Fruit fly (Drosophila melanogaster): ENCODE measurements around the gene yip7.

Gene yip7

dm6 chr3L:6034916-6035315 is at the start of gene yip7:
Gene yip7, plus strand, starts transcription at chr3L:6035216.
- TF ChIP-seq h (optimal IDR thresholded peaks at IDR 0.05) (no peak), psq (optimal IDR thresholded peaks at IDR 0.05) (no peak)

dm6 chr3L:5987637-5988036 is 47.4 kb upstream of the yip7 start:
- no peak for TF ChIP-seq psq (optimal IDR thresholded peaks at IDR 0.05)
- TF ChIP-seq Sin3A (optimal IDR thresholded peaks at IDR 0.05), result no peak
- TF ChIP-seq ttk (optimal IDR thresholded peaks at IDR 0.05), result no peak
- no peak for TF ChIP-seq Myc (optimal IDR thresholded peaks at IDR 0.05)
- no peak for TF ChIP-seq h (optimal IDR thresholded peaks at IDR 0.05)
- no peak for TF ChIP-seq insv (optimal IDR thresholded peaks at IDR 0.05)

- TF ChIP-seq psq (optimal IDR thresholded peaks at IDR 0.05) (no peak), Myc (optimal IDR thresholded peaks at IDR 0.05) (no peak), insv (optimal IDR thresholded peaks at IDR 0.05) (no peak), ttk (optimal IDR thresholded peaks at IDR 0.05) (no peak), h (optimal IDR thresholded peaks at IDR 0.05) (no peak), Sin3A (optimal IDR thresholded peaks at IDR 0.05) (no peak)
Observed at dm6 chr3L:5988675-5989074, 46.3 kb upstream of the yip7 start.

- TF ChIP-seq Sin3A (optimal IDR thresholded peaks at IDR 0.05) (no peak), psq (optimal IDR thresholded peaks at IDR 0.05) (no peak), ttk (optimal IDR thresholded peaks at IDR 0.05) (no peak), h (optimal IDR thresholded peaks at IDR 0.05) (no peak), Myc (optimal IDR thresholded peaks at IDR 0.05) (no peak), insv (optimal IDR thresholded peaks at IDR 0.05) (no peak)
Observed at dm6 chr3L:5989391-5990156, 45.4 kb upstream of the yip7 start.

- TF ChIP-seq Myc (optimal IDR thresholded peaks at IDR 0.05) (no peak), h (optimal IDR thresholded peaks at IDR 0.05) (no peak), Sin3A (optimal IDR thresholded peaks at IDR 0.05) (no peak), psq (optimal IDR thresholded peaks at IDR 0.05) (no peak), ttk (optimal IDR thresholded peaks at IDR 0.05) (no peak), insv (optimal IDR thresholded peaks at IDR 0.05) (no peak)
Observed at dm6 chr3L:5992249-5992648, 42.8 kb upstream of the yip7 start.

- no peak for TF ChIP-seq insv (optimal IDR thresholded peaks at IDR 0.05)
- no peak for TF ChIP-seq ttk (optimal IDR thresholded peaks at IDR 0.05)
- no peak for TF ChIP-seq Sin3A (optimal IDR thresholded peaks at IDR 0.05)
- TF ChIP-seq psq (optimal IDR thresholded peaks at IDR 0.05), result no peak
Observed at dm6 chr3L:5992916-5993315, 42.1 kb upstream of the yip7 start.

dm6 chr3L:5993701-5994499 is 41.1 kb upstream of the yip7 start:
- TF ChIP-seq insv (optimal IDR thresholded peaks at IDR 0.05) (no peak), psq (optimal IDR thresholded peaks at IDR 0.05) (no peak), Myc (optimal IDR thresholded peaks at IDR 0.05) (no peak), Sin3A (optimal IDR thresholded peaks at IDR 0.05) (no peak), ttk (optimal IDR thresholded peaks at IDR 0.05) (no peak), h (optimal IDR thresholded peaks at IDR 0.05) (no peak)

dm6 chr3L:5996520-5996919 is 38.5 kb upstream of the yip7 start:
- TF ChIP-seq Myc (optimal IDR thresholded peaks at IDR 0.05), result no peak
- TF ChIP-seq psq (optimal IDR thresholded peaks at IDR 0.05), result no peak
- TF ChIP-seq ttk (optimal IDR thresholded peaks at IDR 0.05), result no peak
- no peak for TF ChIP-seq h (optimal IDR thresholded peaks at IDR 0.05)
- TF ChIP-seq Sin3A (optimal IDR thresholded peaks at IDR 0.05), result no peak
- TF ChIP-seq insv (optimal IDR thresholded peaks at IDR 0.05), result no peak

- TF ChIP-seq ttk (optimal IDR thresholded peaks at IDR 0.05) (no peak), Sin3A (optimal IDR thresholded peaks at IDR 0.05) (no peak), Myc (optimal IDR thresholded peaks at IDR 0.05) (no peak), h (optimal IDR thresholded peaks at IDR 0.05) (no peak), insv (optimal IDR thresholded peaks at IDR 0.05) (no peak), psq (optimal IDR thresholded peaks at IDR 0.05) (no peak)
Observed at dm6 chr3L:5996936-5997335, 38.1 kb upstream of the yip7 start, which contains the start of gene PVRAP. Gene PVRAP, plus strand, starts transcription at chr3L:5997208.

- no peak for TF ChIP-seq Myc (optimal IDR thresholded peaks at IDR 0.05)
- TF ChIP-seq h (optimal IDR thresholded peaks at IDR 0.05), result no peak
- TF ChIP-seq psq (optimal IDR thresholded peaks at IDR 0.05), result no peak
- TF ChIP-seq Sin3A (optimal IDR thresholded peaks at IDR 0.05), result no peak
- TF ChIP-seq ttk (optimal IDR thresholded peaks at IDR 0.05), result no peak
- TF ChIP-seq insv (optimal IDR thresholded peaks at IDR 0.05), result no peak
Observed at dm6 chr3L:5999888-6000287, 35.1 kb upstream of the yip7 start.

dm6 chr3L:6000938-6001337 is 34.1 kb upstream of the yip7 start:
- TF ChIP-seq Myc (optimal IDR thresholded peaks at IDR 0.05) (no peak), psq (optimal IDR thresholded peaks at IDR 0.05) (no peak), ttk (optimal IDR thresholded peaks at IDR 0.05) (no peak), h (optimal IDR thresholded peaks at IDR 0.05) (no peak), insv (optimal IDR thresholded peaks at IDR 0.05) (no peak), Sin3A (optimal IDR thresholded peaks at IDR 0.05) (no peak)

dm6 chr3L:6010921-6011320 is 24.1 kb upstream of the yip7 start, which contains the start of gene alphaKap4:
Gene alphaKap4, minus strand, starts transcription at chr3L:6011021.
- TF ChIP-seq Sin3A (optimal IDR thresholded peaks at IDR 0.05) (no peak), ttk (optimal IDR thresholded peaks at IDR 0.05) (no peak), h (optimal IDR thresholded peaks at IDR 0.05) (no peak), Myc (optimal IDR thresholded peaks at IDR 0.05) (no peak), psq (optimal IDR thresholded peaks at IDR 0.05) (no peak), insv (optimal IDR thresholded peaks at IDR 0.05) (no peak)

Measured in Kc167 (cell line).